Fruit fly (Drosophila melanogaster) whole organism, prepupa: Measurements from ENCODE around the gene flw.

Experiments used
- CG1621 ChIP-seq: fragments of 200-800 bp; sonication (Bioruptor generic); optimal IDR thresholded peaks from 3 replicates; lab custom pipeline; 2018; ENCODE audit warnings: missing biosample characterization, mild to moderate bottlenecking, missing genetic modification characterization
- CG16779 ChIP-seq: fragments of 200-800 bp; sonication (Bioruptor generic); optimal IDR thresholded peaks from 3 replicates; lab custom pipeline; 2017; ENCODE audit warnings: missing biosample characterization, mild to moderate bottlenecking, missing genetic modification characterization
- CG31627 ChIP-seq: fragments of 200-800 bp; sonication (Bioruptor generic); optimal IDR thresholded peaks from 3 replicates; lab custom pipeline; 2016; ENCODE audit warnings: missing biosample characterization, missing genetic modification characterization
- CG6163 ChIP-seq: fragments of 200-800 bp; sonication (Bioruptor generic); IDR thresholded peaks from 3 replicates; pipeline ENCODE4 v1.3.6; 2022; ENCODE audit warnings: missing biosample characterization, missing genetic modification characterization
- CG6854 ChIP-seq: fragments of 200-800 bp; sonication (Bioruptor generic); optimal IDR thresholded peaks from 2 replicates; lab custom pipeline; 2017; ENCODE audit warnings: missing biosample characterization, mild to moderate bottlenecking, missing genetic modification characterization
- CG8119 ChIP-seq: fragments of 200-800 bp; sonication (Bioruptor generic); IDR thresholded peaks from 3 replicates; pipeline ENCODE4 v1.3.6; 2022; ENCODE audit warnings: missing biosample characterization, missing genetic modification characterization
- CG8319 ChIP-seq: fragments of 200-800 bp; sonication (Bioruptor generic); optimal IDR thresholded peaks from 3 replicates; lab custom pipeline; 2016; ENCODE audit warnings: missing biosample characterization, missing genetic modification characterization
- Eip75B ChIP-seq: fragments of 200-800 bp; sonication (Bioruptor generic); optimal IDR thresholded peaks from 3 replicates; lab custom pipeline; 2016; ENCODE audit warnings: missing biosample characterization, missing genetic modification characterization
- Ets21C ChIP-seq: fragments of 200-800 bp; sonication (Bioruptor generic); optimal IDR thresholded peaks from 3 replicates; lab custom pipeline; 2016; ENCODE audit warnings: missing biosample characterization, missing genetic modification characterization
- Hr39 ChIP-seq: fragments of 200-800 bp; sonication (Bioruptor generic); optimal IDR thresholded peaks from 2 replicates; lab custom pipeline; 2016; ENCODE audit warnings: missing biosample characterization, missing genetic modification characterization
- Lpt ChIP-seq: fragments of 200-800 bp; sonication (Bioruptor generic); optimal IDR thresholded peaks from 3 replicates; lab custom pipeline; 2016; ENCODE audit warnings: missing biosample characterization, missing genetic modification characterization
- salr ChIP-seq, 2 experiments: fragments of 200-800 bp; sonication (Bioruptor generic); optimal IDR thresholded peaks; 3 replicates each; lab custom pipeline; 2016 to 2018; ENCODE audit warnings: missing biosample characterization in 2 of 2, missing genetic modification characterization in 2 of 2, mild to moderate bottlenecking in 1 of 2
- topi ChIP-seq: fragments of 200-800 bp; sonication (Bioruptor generic); optimal IDR thresholded peaks from 3 replicates; lab custom pipeline; 2016; ENCODE audit warnings: missing biosample characterization, missing genetic modification characterization

DNA sequence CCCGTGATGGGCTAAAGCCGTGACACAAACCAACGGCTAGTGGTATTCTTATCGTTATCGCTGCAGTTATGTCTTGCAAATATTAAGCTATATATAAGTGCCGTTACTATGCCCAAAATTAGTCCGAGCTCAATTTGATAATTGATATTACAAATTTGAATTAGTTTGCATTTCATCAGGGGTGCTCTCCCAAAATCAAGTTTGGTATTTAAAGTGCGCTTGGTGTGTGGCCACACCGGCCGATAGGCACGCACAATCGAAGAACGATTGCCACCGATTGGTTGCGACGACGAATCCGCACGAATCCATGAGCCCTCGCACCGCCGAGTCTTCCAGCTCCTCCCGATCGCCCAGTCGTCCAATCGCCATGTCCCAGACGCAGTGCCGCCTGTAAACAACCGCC, 18.0 kb upstream of the flw start, which contains the start of gene CG17841:
- TF ChIP-seq Hr39 = no peak
- no peak for TF ChIP-seq CG31627 (GFP tag; lab: Kevin White, UChicago)
- TF ChIP-seq CG6854 (GFP tag; lab: Kevin White, UChicago) = no peak
- TF ChIP-seq CG6163 (GFP tag; lab: Robert Waterston, UW) = 0 out of 3 replicates have a peak, but pooled peaks have one; percentile 11
- TF ChIP-seq topi (GFP tag; lab: Kevin White, UChicago) = no peak
- no peak for TF ChIP-seq Eip75B (GFP tag; lab: Kevin White, UChicago)
- no peak for TF ChIP-seq Lpt
- no peak for TF ChIP-seq CG1621 (tag; lab: Kevin White, UChicago)
- no peak for TF ChIP-seq Ets21C (GFP tag; lab: Kevin White, UChicago)
- TF ChIP-seq CG8119 (GFP tag; lab: Robert Waterston, UW) = no peak
- no peak for TF ChIP-seq CG8319 (GFP tag; lab: Kevin White, UChicago)
- TF ChIP-seq CG16779 (tag; lab: Kevin White, UChicago) = no peak
- no peak for TF ChIP-seq salr (GFP tag; optimal IDR thresholded peaks at IDR 0.05; lab: Kevin White, UChicago)
